Fruit fly (Drosophila melanogaster): ENCODE data around the gene hng3.

Gene hng3

dm6 chr3L:704661-705543 is 50.4 kb downstream of the hng3 start (continued):
- TF ChIP-seq CoRest (tag; optimal IDR thresholded peaks at IDR 0.05) (no peak), vvl (GFP tag; IDR thresholded peaks at IDR 0.05) (peak; percentile 64; the same call in 1 of the 2 replicates), CG17328 (GFP tag; IDR thresholded peaks at IDR 0.05) (peak; percentile 58; the same call in 1 of the 2 replicates), CG2120 (GFP tag; optimal IDR thresholded peaks at IDR 0.05) (peak; percentile 28), br (optimal IDR thresholded peaks at IDR 0.05) (no peak), lmd (GFP tag; IDR thresholded peaks at IDR 0.05) (0 out of 2 replicates have a peak, but pooled peaks have one; percentile 35), z (GFP tag; IDR thresholded peaks at IDR 0.05) (no peak), CG4617 (GFP tag; optimal IDR thresholded peaks at IDR 0.05; ENCODE audit: borderline replicate concordance) (no peak), CG9932 (GFP tag; IDR thresholded peaks at IDR 0.05) (no peak), CG9797 (GFP tag; optimal IDR thresholded peaks at IDR 0.05) (no peak), Ets97D (GFP tag; optimal IDR thresholded peaks at IDR 0.05) (no peak), ato (GFP tag; IDR thresholded peaks at IDR 0.05; ENCODE audit: partially characterized antibody) (no peak), Atf6 (GFP tag; IDR thresholded peaks at IDR 0.05) (peak; percentile 32; the same call in 1 of the 2 replicates), CG4404 (GFP tag; IDR thresholded peaks at IDR 0.05) (no peak), CG11504 (tag; optimal IDR thresholded peaks at IDR 0.05) (peak; percentile 44), Dek (tag; optimal IDR thresholded peaks at IDR 0.05) (no peak), cg (GFP tag; optimal IDR thresholded peaks at IDR 0.05) (no peak), CG15514 (GFP tag; optimal IDR thresholded peaks at IDR 0.05) (peak; percentile 5), CG15073 (GFP tag; optimal IDR thresholded peaks at IDR 0.05) (no peak), E2f2 (GFP tag; IDR thresholded peaks at IDR 0.05) (0 out of 2 replicates have a peak, but pooled peaks have one; percentile 7), ind (GFP tag; optimal IDR thresholded peaks at IDR 0.05) (peak; percentile 13), scrt (GFP tag; optimal IDR thresholded peaks at IDR 0.05) (no peak), CG14710 (tag; optimal IDR thresholded peaks at IDR 0.05) (peak; percentile 15), PHDP (tag; optimal IDR thresholded peaks at IDR 0.05) (no peak), Hr78 (GFP tag; optimal IDR thresholded peaks at IDR 0.05) (no peak), tgo (GFP tag; IDR thresholded peaks at IDR 0.05) (peak; percentile 50; the same call in 2 of the 3 replicates), nmo (GFP tag; optimal IDR thresholded peaks at IDR 0.05) (peak; percentile 6), Sry-β (GFP tag; optimal IDR thresholded peaks at IDR 0.05) (no peak), Blimp-1 (GFP tag; optimal IDR thresholded peaks at IDR 0.05) (peak; percentile 35), Hmr (GFP tag; optimal IDR thresholded peaks at IDR 0.05) (peak; percentile 35), HLH3B (GFP tag; IDR thresholded peaks at IDR 0.05) (0 out of 2 replicates have a peak, but pooled peaks have one; percentile 12), pho (GFP tag; optimal IDR thresholded peaks at IDR 0.05) (no peak), CG12391 (tag; optimal IDR thresholded peaks at IDR 0.05) (peak; percentile 37), CG4820 (GFP tag; optimal IDR thresholded peaks at IDR 0.05) (no peak), vnd (GFP tag; IDR thresholded peaks at IDR 0.05; ENCODE audit: partially characterized antibody) (no peak), al (GFP tag; IDR thresholded peaks at IDR 0.05) (no peak), nerfin-1 (tag; optimal IDR thresholded peaks at IDR 0.05) (no peak), Ptx1 (GFP tag; IDR thresholded peaks at IDR 0.05) (peak; percentile 60), toy (GFP tag; IDR thresholded peaks at IDR 0.05) (no peak), CG7839 (tag; optimal IDR thresholded peaks at IDR 0.05) (peak; percentile 34), sisA (GFP tag; IDR thresholded peaks at IDR 0.05) (peak; percentile 45), CTCF (GFP tag; optimal IDR thresholded peaks at IDR 0.05) (no peak), psq (GFP tag; optimal IDR thresholded peaks at IDR 0.05) (no peak), CG12769 (tag; optimal IDR thresholded peaks at IDR 0.05) (peak; percentile 40), emc (GFP tag; optimal IDR thresholded peaks at IDR 0.05) (no peak), CG4730 (GFP tag; IDR thresholded peaks at IDR 0.05) (no peak), gsb (GFP tag; IDR thresholded peaks at IDR 0.05) (no peak), zen (tag; optimal IDR thresholded peaks at IDR 0.05) (no peak), NK7.1 (GFP tag; optimal IDR thresholded peaks at IDR 0.05) (no peak)

Measured in whole organism, embryonic.